Worm (Caenorhabditis elegans) whole organism, L1 larva: Measurements from ENCODE around the gene kup-1.

Source experiments
- C34B4.2 ChIP-seq: sonication (generic microtip); optimal IDR thresholded peaks from 2 replicates; lab custom pipeline; 2017; ENCODE audit warnings: mild to moderate bottlenecking, missing genetic modification characterization, missing compliant biosample characterization
- F16B12.6 ChIP-seq: fragments of 150-350 bp; optimal IDR thresholded peaks from 2 replicates; lab custom pipeline; 2014; ENCODE audit warnings: missing biosample characterization, missing genetic modification characterization
- Y116A8C.19 ChIP-seq: sonication (generic microtip); optimal IDR thresholded peaks from 2 replicates; lab custom pipeline; 2016; ENCODE audit warnings: missing compliant biosample characterization, missing genetic modification characterization, borderline replicate concordance
- alr-1 ChIP-seq: fragments of 200-800 bp; sonication (Bioruptor generic); optimal IDR thresholded peaks from 2 replicates; lab custom pipeline; 2018; ENCODE audit warnings: borderline replicate concordance, mild to moderate bottlenecking, missing genetic modification characterization, missing compliant biosample characterization
- aly-2 ChIP-seq: fragments of 150-350 bp; optimal IDR thresholded peaks from 2 replicates; lab custom pipeline; 2014; ENCODE audit warnings: missing biosample characterization, missing genetic modification characterization
- blmp-1 ChIP-seq: fragments of 150-350 bp; optimal IDR thresholded peaks from 2 replicates; lab custom pipeline; 2014; ENCODE audit warnings: missing biosample characterization, missing genetic modification characterization
- ceh-63 ChIP-seq: fragments of 200-800 bp; sonication (Bioruptor generic); optimal IDR thresholded peaks from 2 replicates; lab custom pipeline; 2018; ENCODE audit warnings: mild to moderate bottlenecking, missing genetic modification characterization, missing compliant biosample characterization
- ceh-8 ChIP-seq: fragments of 200-800 bp; sonication (Bioruptor generic); optimal IDR thresholded peaks from 2 replicates; lab custom pipeline; 2018; ENCODE audit warnings: mild to moderate bottlenecking, missing genetic modification characterization, moderate library complexity, missing compliant biosample characterization
- ceh-82 ChIP-seq, 3 experiments: fragments of 150-350 bp in 1 of 3; sonication (generic microtip) in 2 of 3; optimal IDR thresholded peaks; 2 replicates each; lab custom pipeline; 2014 to 2017; ENCODE audit warnings: missing biosample characterization in 3 of 3, missing genetic modification characterization in 3 of 3
- ceh-88 ChIP-seq: fragments of 200-800 bp; sonication (Bioruptor generic); IDR thresholded peaks from 2 replicates; pipeline ENCODE4 v1.3.6; 2022; ENCODE audit warnings: missing genetic modification characterization, missing compliant biosample characterization
- dpl-1 ChIP-seq, 3 experiments: fragments of 150-350 bp in 2 of 3; sonication (generic microtip) in 1 of 3; optimal IDR thresholded peaks; 2 replicates each; lab custom pipeline; 2014 to 2017; ENCODE audit warnings: missing biosample characterization in 3 of 3, missing genetic modification characterization in 3 of 3, missing genetic modification reagents in 3 of 3
- dsc-1 ChIP-seq: sonication (generic microtip); optimal IDR thresholded peaks from 2 replicates; lab custom pipeline; 2016; ENCODE audit warnings: mild to moderate bottlenecking, missing genetic modification characterization, missing compliant biosample characterization
- efl-1 ChIP-seq, 4 experiments: fragments of 150-350 bp; optimal IDR thresholded peaks in 3 of 4; peaks in 1 of 4; 1 replicate in 1 of 4; 2 replicates in 3 of 4; lab custom pipeline; 2014; ENCODE audit warnings: missing biosample characterization in 2 of 4, missing genetic modification characterization in 2 of 4, missing genetic modification reagents in 2 of 4
- efl-3 ChIP-seq: fragments of 200-800 bp; sonication (Bioruptor generic); optimal IDR thresholded peaks from 2 replicates; lab custom pipeline; 2018; ENCODE audit warnings: mild to moderate bottlenecking, missing genetic modification characterization, missing compliant biosample characterization
- egl-27 ChIP-seq, 2 experiments: fragments of 150-350 bp in 1 of 2; sonication (generic microtip); optimal IDR thresholded peaks; 3 replicates each; lab custom pipeline; 2017 to 2018; ENCODE audit warnings: missing biosample characterization in 2 of 2, missing genetic modification characterization in 2 of 2, missing genetic modification reagents in 2 of 2
- elt-3 ChIP-seq, 6 experiments: fragments of 150-350 bp in 1 of 6; sonication (generic microtip); optimal IDR thresholded peaks; 2 replicates each; lab custom pipeline; 2017 to 2018; ENCODE audit warnings: missing biosample characterization in 6 of 6, missing genetic modification characterization in 6 of 6, inconsistent platforms in 1 of 6
- fkh-4 ChIP-seq: sonication (generic microtip); optimal IDR thresholded peaks from 2 replicates; lab custom pipeline; 2016; ENCODE audit warnings: missing compliant biosample characterization, missing genetic modification characterization, borderline replicate concordance
- fos-1 ChIP-seq: fragments of 150-350 bp; optimal IDR thresholded peaks from 2 replicates; lab custom pipeline; 2014; ENCODE audit warnings: missing biosample characterization, missing genetic modification characterization
- hlh-17 ChIP-seq: fragments of 200-800 bp; sonication (Bioruptor generic); optimal IDR thresholded peaks from 2 replicates; lab custom pipeline; 2018; ENCODE audit warnings: missing genetic modification characterization, mild to moderate bottlenecking, missing compliant biosample characterization, moderate library complexity, borderline replicate concordance
- isw-1 ChIP-seq: fragments of 200-800 bp; sonication (Bioruptor generic); IDR thresholded peaks from 2 replicates; pipeline ENCODE4 v1.3.6; 2022; ENCODE audit warnings: missing genetic modification characterization, missing compliant biosample characterization
- lin-13 ChIP-seq: fragments of 150-350 bp; optimal IDR thresholded peaks from 2 replicates; lab custom pipeline; 2014; ENCODE audit warnings: missing biosample characterization, missing genetic modification reagents, missing genetic modification characterization
- lin-14 ChIP-seq: fragments of 200-800 bp; sonication (Bioruptor generic); optimal IDR thresholded peaks from 2 replicates; lab custom pipeline; 2018; ENCODE audit warnings: mild to moderate bottlenecking, missing genetic modification characterization, moderate library complexity, missing compliant biosample characterization
- lin-39 ChIP-seq: fragments of 150-350 bp; optimal IDR thresholded peaks from 2 replicates; lab custom pipeline; 2014; ENCODE audit warnings: missing biosample characterization, missing genetic modification reagents, missing genetic modification characterization
- lir-3 ChIP-seq: sonication (generic microtip); optimal IDR thresholded peaks from 2 replicates; lab custom pipeline; 2016; ENCODE audit warnings: mild to moderate bottlenecking, missing genetic modification characterization, moderate library complexity, missing compliant biosample characterization; ENCODE audit not compliant: poor library complexity
- mef-2 ChIP-seq: fragments of 150-350 bp; optimal IDR thresholded peaks from 2 replicates; lab custom pipeline; 2014; ENCODE audit warnings: missing biosample characterization, missing genetic modification characterization
- nhr-12 ChIP-seq: sonication (generic microtip); optimal IDR thresholded peaks from 2 replicates; lab custom pipeline; 2017; ENCODE audit warnings: missing biosample characterization, missing genetic modification characterization
- nhr-19 ChIP-seq: fragments of 200-800 bp; sonication (Bioruptor generic); conservative IDR thresholded peaks from 2 replicates; pipeline ENCODE4 v1.3.6; 2022; ENCODE audit warnings: missing genetic modification characterization, missing compliant biosample characterization
- nhr-20 ChIP-seq: sonication (generic microtip); optimal IDR thresholded peaks from 2 replicates; lab custom pipeline; 2016; ENCODE audit warnings: mild to moderate bottlenecking, missing genetic modification characterization, missing compliant biosample characterization
- nhr-71 ChIP-seq: sonication (generic microtip); optimal IDR thresholded peaks from 2 replicates; lab custom pipeline; 2016; ENCODE audit warnings: mild to moderate bottlenecking, missing genetic modification characterization, moderate library complexity, missing compliant biosample characterization
- nhr-77 ChIP-seq: fragments of 150-350 bp; optimal IDR thresholded peaks from 2 replicates; lab custom pipeline; 2014; ENCODE audit warnings: missing biosample characterization, missing genetic modification characterization
- pag-3 ChIP-seq: sonication (generic microtip); optimal IDR thresholded peaks from 2 replicates; lab custom pipeline; 2017; ENCODE audit warnings: missing genetic modification characterization, mild to moderate bottlenecking, missing compliant biosample characterization, antibody characterized with exemption, borderline replicate concordance; ENCODE audit not compliant: insufficient read depth
- pax-3 ChIP-seq: fragments of 200-800 bp; sonication (Bioruptor generic); optimal IDR thresholded peaks from 2 replicates; lab custom pipeline; 2018; ENCODE audit warnings: mild to moderate bottlenecking, missing genetic modification characterization, moderate library complexity, missing compliant biosample characterization
- pqm-1 ChIP-seq: sonication (generic microtip); optimal IDR thresholded peaks from 3 replicates; lab custom pipeline; 2017; ENCODE audit warnings: missing biosample characterization, missing genetic modification characterization
- sox-4 ChIP-seq: sonication (generic microtip); optimal IDR thresholded peaks from 2 replicates; lab custom pipeline; 2016; ENCODE audit warnings: missing genetic modification characterization, missing compliant biosample characterization
- tbx-2 ChIP-seq: sonication (generic microtip); optimal IDR thresholded peaks from 2 replicates; lab custom pipeline; 2016; ENCODE audit warnings: missing genetic modification characterization, missing compliant biosample characterization
- unc-30 ChIP-seq: sonication (generic microtip); optimal IDR thresholded peaks from 2 replicates; lab custom pipeline; 2017; ENCODE audit warnings: missing biosample characterization, missing genetic modification characterization
- unc-86 ChIP-seq: sonication (generic microtip); optimal IDR thresholded peaks from 2 replicates; lab custom pipeline; 2016; ENCODE audit warnings: missing genetic modification characterization, missing compliant biosample characterization

The kup-1 gene

DNA sequence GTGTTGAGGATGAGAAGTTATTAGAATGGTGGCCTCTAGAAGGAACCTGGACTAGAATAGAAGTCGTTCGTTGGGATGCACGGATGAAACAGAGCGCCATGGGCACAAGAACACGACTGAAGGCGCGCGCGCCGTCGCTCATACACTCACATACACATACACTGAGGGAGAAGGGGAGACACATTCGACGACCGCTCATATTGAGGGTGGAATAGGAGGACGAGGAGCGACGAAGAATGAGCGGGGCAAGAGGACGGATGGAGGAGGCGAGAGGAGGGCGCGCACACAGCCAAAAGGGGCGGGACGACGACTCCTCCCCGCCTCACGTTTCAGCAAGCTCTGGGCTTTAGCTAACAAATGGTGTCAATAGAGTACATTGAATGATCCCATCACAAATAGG is 1.9 kb downstream of the kup-1 start (continued):
- TF ChIP-seq aly-2 (tag; lab: Kevin White, UChicago), result no peak
- no peak for TF ChIP-seq hlh-17 (GFP tag; lab: Kevin White, UChicago)
- no peak for TF ChIP-seq lin-13 (GFP tag; lab: Kevin White, UChicago)
- TF ChIP-seq Y116A8C.19, result no peak
- TF ChIP-seq nhr-20 (tag; lab: Kevin White, UChicago), result peak; percentile 27
- no peak for TF ChIP-seq fos-1 (tag; lab: Kevin White, UChicago)
- TF ChIP-seq elt-3 (tag; optimal IDR thresholded peaks at IDR 0.05; lab: Kevin White, UChicago), result no peak

DNA sequence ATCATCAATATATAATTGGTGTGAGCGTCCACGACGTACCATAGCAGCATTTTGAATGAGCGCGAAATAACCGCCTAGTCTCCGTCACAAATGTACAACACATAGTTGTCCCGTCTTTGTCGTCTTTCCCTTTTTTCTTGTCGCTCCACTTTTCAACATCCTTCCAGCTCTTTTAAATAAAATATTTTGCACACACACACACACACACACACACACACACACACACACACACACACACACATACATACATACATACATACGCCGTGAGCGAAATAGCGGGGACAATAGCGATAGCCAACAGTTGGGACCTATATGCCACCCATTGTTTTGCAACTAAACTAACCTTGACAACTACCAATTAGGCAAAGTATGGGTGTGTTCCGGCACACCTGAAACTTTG is 2.4 kb downstream of the kup-1 start:
- peak; percentile 48 for TF ChIP-seq lin-14 (GFP tag; lab: Kevin White, UChicago)
- TF ChIP-seq lir-3, result no peak
- peak; percentile 13; the same call in 1 of the 2 replicates for TF ChIP-seq isw-1
- peak; percentile 48 for TF ChIP-seq unc-86 (tag; lab: Kevin White, UChicago)
- TF ChIP-seq Y116A8C.19, result no peak

DNA sequence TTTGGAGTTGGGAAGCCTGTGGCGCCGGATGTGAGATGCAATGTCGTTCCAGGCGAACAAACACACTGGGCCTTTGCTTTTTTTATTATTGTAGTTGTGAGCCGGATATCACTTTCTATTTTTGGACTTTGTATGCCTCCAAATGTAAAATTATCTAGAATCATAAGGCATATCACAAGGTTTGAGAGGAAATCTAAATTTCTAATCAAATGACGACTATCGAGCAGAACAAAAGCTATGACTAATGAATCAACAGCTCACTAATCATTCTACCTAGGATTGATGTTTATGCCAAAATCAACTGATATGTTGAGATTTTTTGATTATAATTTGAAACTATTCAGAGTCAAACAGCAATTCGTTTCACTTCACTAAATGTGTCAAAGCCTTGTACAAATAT is 2.8 kb downstream of the kup-1 start:
- TF ChIP-seq ceh-8 (GFP tag; lab: Kevin White, UChicago), result peak; percentile 71
- TF ChIP-seq dsc-1 (tag; lab: Kevin White, UChicago), result peak; percentile 65
- no peak for TF ChIP-seq nhr-71
- TF ChIP-seq pax-3 (tag; lab: Kevin White, UChicago), result peak; percentile 79
- no peak for TF ChIP-seq mef-2 (tag; lab: Kevin White, UChicago)

DNA sequence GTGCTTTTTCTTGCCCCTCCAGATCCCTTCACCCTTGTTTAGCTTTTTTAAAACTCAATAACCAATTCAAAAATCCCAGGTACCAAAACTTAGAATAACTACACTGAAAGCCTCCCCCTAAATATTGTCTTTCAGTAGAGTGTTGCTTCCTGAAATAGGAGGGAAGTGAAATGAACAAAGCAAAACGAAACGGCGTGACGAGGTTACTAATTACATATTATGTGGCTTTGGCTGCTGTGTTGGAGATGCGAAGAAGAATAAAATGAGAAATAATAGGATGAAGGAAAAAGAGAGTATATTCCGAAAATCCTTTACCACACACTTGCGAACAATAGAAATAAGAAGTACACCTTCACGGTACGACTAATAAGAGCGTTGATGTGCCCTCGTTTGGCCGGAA is 4.5 kb downstream of the kup-1 start:
- TF ChIP-seq pqm-1, result no peak
- no peak for TF ChIP-seq efl-3
- peak; percentile 52 for TF ChIP-seq dsc-1 (tag; lab: Kevin White, UChicago)
- no peak for TF ChIP-seq sox-4
- peak; percentile 7 for TF ChIP-seq blmp-1 (tag; lab: Kevin White, UChicago)
- TF ChIP-seq, all 84 proteins: peak for 2

DNA sequence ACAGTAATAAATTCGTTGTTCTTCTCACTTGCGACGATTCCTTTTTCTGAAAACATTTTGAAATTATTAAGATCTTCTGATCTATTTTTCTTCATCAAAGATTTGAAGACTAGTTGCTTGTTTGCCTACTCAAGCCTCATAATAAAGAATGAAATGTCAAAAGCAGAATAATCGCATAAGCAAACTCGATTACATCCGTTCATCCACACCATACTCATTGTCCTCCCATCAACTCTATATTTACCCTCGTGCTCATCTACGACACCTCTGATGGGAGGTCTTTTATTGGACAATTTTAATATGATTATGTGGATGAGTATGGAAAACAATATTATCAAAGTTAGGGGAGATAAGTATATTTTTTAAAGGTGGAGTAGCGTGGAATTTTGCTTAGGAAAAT is 6.8 kb downstream of the kup-1 start:
- no peak for TF ChIP-seq hlh-17 (GFP tag; lab: Kevin White, UChicago)
- TF ChIP-seq dpl-1 (GFP tag; optimal IDR thresholded peaks at IDR 0.05; lab: Kevin White, UChicago), result no peak
- no peak for TF ChIP-seq egl-27 (tag; optimal IDR thresholded peaks at IDR 0.05; lab: Kevin White, UChicago)
- TF ChIP-seq Y116A8C.19, result no peak
- no peak for TF ChIP-seq C34B4.2 (tag; lab: Kevin White, UChicago)

DNA sequence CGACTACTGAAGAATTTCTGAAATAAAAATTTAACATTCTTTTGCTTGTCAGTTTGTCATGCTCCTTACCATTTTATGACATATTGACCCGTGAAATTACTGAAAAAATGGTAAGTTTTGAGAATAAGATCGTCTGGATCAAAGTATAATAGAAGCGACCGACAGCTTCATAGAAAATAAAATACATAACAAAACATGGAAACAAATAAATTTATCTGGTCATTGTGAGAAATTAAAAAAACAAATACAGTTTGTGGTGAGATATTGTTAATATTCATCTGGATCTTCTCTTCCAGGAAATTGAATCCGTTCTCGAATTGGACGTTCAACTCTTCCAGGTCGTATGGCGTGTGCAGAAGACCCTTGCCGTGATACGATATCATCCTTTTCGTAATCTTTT is 8.6 kb downstream of the kup-1 start, which contains the start of gene pkc-1:
Gene pkc-1 (minus strand): TSS at position 101 of the 400 bp plus-strand sequence.
- TF ChIP-seq lir-3, result no peak
- no peak for TF ChIP-seq F16B12.6 (tag; lab: Kevin White, UChicago)
- TF ChIP-seq lin-39 (tag; lab: Kevin White, UChicago), result no peak
- TF ChIP-seq pag-3 (tag; lab: Kevin White, UChicago), result no peak
- no peak for TF ChIP-seq ceh-63 (GFP tag; lab: Kevin White, UChicago)
- no peak for TF ChIP-seq nhr-19 (GFP tag; lab: Robert Waterston, UW)
- no peak for TF ChIP-seq mef-2 (tag; lab: Kevin White, UChicago)
- no peak for TF ChIP-seq efl-1 (optimal IDR thresholded peaks at IDR 0.05; lab: Kevin White, UChicago)
- no peak for TF ChIP-seq efl-1 (GFP tag; optimal IDR thresholded peaks at IDR 0.05 in 1 of 2; lab: Kevin White, UChicago)
- no peak for TF ChIP-seq ceh-82 (tag; optimal IDR thresholded peaks at IDR 0.05; lab: Kevin White, UChicago)
- TF ChIP-seq alr-1, result no peak
- TF ChIP-seq fkh-4 (tag; lab: Kevin White, UChicago), result no peak
- TF ChIP-seq nhr-12, result no peak
- no peak for TF ChIP-seq unc-30 (tag; lab: Kevin White, UChicago)
- no peak for TF ChIP-seq ceh-88 (GFP tag; lab: Robert Waterston, UW)
- no peak for TF ChIP-seq lin-13 (GFP tag; lab: Kevin White, UChicago)
- TF ChIP-seq tbx-2 (tag; lab: Kevin White, UChicago), result no peak
- no peak for TF ChIP-seq nhr-77 (tag; lab: Kevin White, UChicago)
- TF ChIP-seq blmp-1 (tag; lab: Kevin White, UChicago), result no peak
- no peak for TF ChIP-seq hlh-17 (GFP tag; lab: Kevin White, UChicago)
